Worm (Caenorhabditis elegans): Measurements from ENCODE around the gene F09F9.2.

Gene F09F9.2

ce11 chrX:4144136-4144781, 33.0 kb upstream of the F09F9.2 start:
- TF ChIP-seq nhr-23 (tag; optimal IDR thresholded peaks at IDR 0.05) (peak; percentile 13), daf-12 (tag; optimal IDR thresholded peaks at IDR 0.05) (no peak), nhr-25 (tag; optimal IDR thresholded peaks at IDR 0.05) (peak; percentile 87), nfya-1 (tag; optimal IDR thresholded peaks at IDR 0.05; ENCODE audit: insufficient read depth) (peak; percentile 43), nhr-237 (tag; optimal IDR thresholded peaks at IDR 0.05) (no peak), pqm-1 (tag; optimal IDR thresholded peaks at IDR 0.05) (peak; percentile 65), ceh-9 (tag; optimal IDR thresholded peaks at IDR 0.05) (no peak), nhr-67 (tag; optimal IDR thresholded peaks at IDR 0.05) (no peak), jun-1 (tag; optimal IDR thresholded peaks at IDR 0.05) (peak; percentile 53), nhr-43 (tag; optimal IDR thresholded peaks at IDR 0.05; ENCODE audit: poor library complexity, severe bottlenecking) (peak; percentile 25), fkh-10 (GFP tag; optimal IDR thresholded peaks at IDR 0.05) (no peak), elt-2 (tag; optimal IDR thresholded peaks at IDR 0.05) (peak; percentile 79), snpc-4 (tag; optimal IDR thresholded peaks at IDR 0.05) (no peak), ama-1 (optimal IDR thresholded peaks at IDR 0.05) (peak; percentile 89)

- TF ChIP-seq fkh-10 (GFP tag; optimal IDR thresholded peaks at IDR 0.05) = no peak
- TF ChIP-seq lsy-12 (tag; optimal IDR thresholded peaks at IDR 0.05) = peak; percentile 64
- TF ChIP-seq nfya-1 (tag; optimal IDR thresholded peaks at IDR 0.05; ENCODE audit: insufficient read depth) = peak; percentile 17
- peak; percentile 64 for TF ChIP-seq nhr-25 (tag; optimal IDR thresholded peaks at IDR 0.05)
- no peak for TF ChIP-seq snpc-4 (tag; optimal IDR thresholded peaks at IDR 0.05)
- peak; percentile 84 for TF ChIP-seq ama-1 (optimal IDR thresholded peaks at IDR 0.05)
- TF ChIP-seq nhr-43 (tag; optimal IDR thresholded peaks at IDR 0.05; ENCODE audit: poor library complexity, severe bottlenecking) = peak; percentile 72
- TF ChIP-seq elt-3 (tag; optimal IDR thresholded peaks at IDR 0.05) = no peak
- TF ChIP-seq ceh-28 (tag; optimal IDR thresholded peaks at IDR 0.05) = no peak
- TF ChIP-seq daf-12 (tag; optimal IDR thresholded peaks at IDR 0.05) = no peak
- TF ChIP-seq pha-4 (tag; optimal IDR thresholded peaks at IDR 0.05) = peak; percentile 3
These were observed 32.2 kb upstream of the F09F9.2 start for ce11 chrX:4143260-4144018.

ce11 chrX:4142648-4143259, 31.5 kb upstream of the F09F9.2 start:
- peak; percentile 42 for TF ChIP-seq ceh-82 (tag; optimal IDR thresholded peaks at IDR 0.05)
- TF ChIP-seq hmg-11 (tag; optimal IDR thresholded peaks at IDR 0.05) = peak; percentile 10
- no peak for TF ChIP-seq ztf-4 (tag; optimal IDR thresholded peaks at IDR 0.05)
- TF ChIP-seq lin-39 (tag; optimal IDR thresholded peaks at IDR 0.05) = peak; percentile 74
- TF ChIP-seq nhr-11 (tag; optimal IDR thresholded peaks at IDR 0.05) = peak; percentile 64
- TF ChIP-seq ama-1 (optimal IDR thresholded peaks at IDR 0.05) = peak; percentile 78
- no peak for TF ChIP-seq skn-1 (tag; optimal IDR thresholded peaks at IDR 0.05)
- TF ChIP-seq nfya-1 (tag; optimal IDR thresholded peaks at IDR 0.05; ENCODE audit: insufficient read depth) = peak; percentile 1
- no peak for TF ChIP-seq R02D3.7 (tag; optimal IDR thresholded peaks at IDR 0.05)
- no peak for TF ChIP-seq unc-62 (GFP tag; optimal IDR thresholded peaks at IDR 0.05)
- TF ChIP-seq elt-2 (tag; optimal IDR thresholded peaks at IDR 0.05) = peak; percentile 69

- TF ChIP-seq nhr-77 (tag; optimal IDR thresholded peaks at IDR 0.05) = no peak
- TF ChIP-seq lin-15B (tag; optimal IDR thresholded peaks at IDR 0.05) = no peak
- TF ChIP-seq ama-1 (optimal IDR thresholded peaks at IDR 0.05) = peak; percentile 35
- TF ChIP-seq nhr-43 (tag; optimal IDR thresholded peaks at IDR 0.05; ENCODE audit: poor library complexity, severe bottlenecking) = peak; percentile 97
- peak; percentile 46 for TF ChIP-seq nhr-23 (tag; optimal IDR thresholded peaks at IDR 0.05)
- no peak for TF ChIP-seq nhr-28 (tag; optimal IDR thresholded peaks at IDR 0.05)
- no peak for TF ChIP-seq ztf-11 (tag; optimal IDR thresholded peaks at IDR 0.05)
- TF ChIP-seq lin-39 (tag; optimal IDR thresholded peaks at IDR 0.05) = no peak
- no peak for TF ChIP-seq zag-1 (tag; optimal IDR thresholded peaks at IDR 0.05)
- TF ChIP-seq mdl-1 (tag; optimal IDR thresholded peaks at IDR 0.05) = peak; percentile 88
- peak; percentile 44 for TF ChIP-seq tbx-2 (tag; optimal IDR thresholded peaks at IDR 0.05)
- no peak for TF ChIP-seq hmg-11 (tag; optimal IDR thresholded peaks at IDR 0.05)
- TF ChIP-seq egl-5 (tag; optimal IDR thresholded peaks at IDR 0.05) = no peak
- no peak for TF ChIP-seq sea-2 (GFP tag; optimal IDR thresholded peaks at IDR 0.05)
- TF ChIP-seq pha-4 (tag; optimal IDR thresholded peaks at IDR 0.05) = peak; percentile 87
- no peak for TF ChIP-seq elt-3 (tag; optimal IDR thresholded peaks at IDR 0.05)
- TF ChIP-seq lsy-12 (tag; optimal IDR thresholded peaks at IDR 0.05) = peak; percentile 82
- no peak for TF ChIP-seq unc-39 (tag; optimal IDR thresholded peaks at IDR 0.05)
- no peak for TF ChIP-seq fkh-10 (GFP tag; optimal IDR thresholded peaks at IDR 0.05)
- peak; percentile 71 for TF ChIP-seq nfya-1 (tag; optimal IDR thresholded peaks at IDR 0.05; ENCODE audit: insufficient read depth)
- peak; percentile 85 for TF ChIP-seq nhr-25 (tag; optimal IDR thresholded peaks at IDR 0.05)
- no peak for TF ChIP-seq nhr-67 (tag; optimal IDR thresholded peaks at IDR 0.05)
- TF ChIP-seq fkh-2 (tag; optimal IDR thresholded peaks at IDR 0.05) = no peak
- no peak for TF ChIP-seq aly-2 (tag; optimal IDR thresholded peaks at IDR 0.05)
- TF ChIP-seq ceh-9 (tag; optimal IDR thresholded peaks at IDR 0.05) = no peak
- TF ChIP-seq ZK546.5 (tag; optimal IDR thresholded peaks at IDR 0.05) = no peak
- TF ChIP-seq ceh-16 (tag; optimal IDR thresholded peaks at IDR 0.05) = no peak
- no peak for TF ChIP-seq fos-1 (tag; optimal IDR thresholded peaks at IDR 0.05)
- TF ChIP-seq eor-1 (tag; optimal IDR thresholded peaks at IDR 0.05) = peak in 1 of 2 experiments; percentile 44
- no peak for TF ChIP-seq ceh-82 (tag; optimal IDR thresholded peaks at IDR 0.05)
These were observed 31.0 kb upstream of the F09F9.2 start for ce11 chrX:4142202-4142601.
